Worm (Caenorhabditis elegans) whole organism, late embryonic: ENCODE data around the gene pxl-1.

ENCODE experiments used
- K02D7.2 ChIP-seq: sonication (generic microtip); optimal IDR thresholded peaks from 2 replicates; lab custom pipeline; 2017; ENCODE audit warnings: mild to moderate bottlenecking, missing genetic modification characterization, missing compliant biosample characterization
- K09A11.1 ChIP-seq: sonication (generic microtip); optimal IDR thresholded peaks from 2 replicates; lab custom pipeline; 2017; ENCODE audit warnings: antibody characterized with exemption, mild to moderate bottlenecking, missing genetic modification characterization, missing compliant biosample characterization; ENCODE audit not compliant: insufficient read depth
- ama-1 ChIP-seq: fragments of 150-350 bp; optimal IDR thresholded peaks from 2 replicates; lab custom pipeline; 2014
- ceh-14 ChIP-seq: sonication (generic microtip); optimal IDR thresholded peaks from 2 replicates; lab custom pipeline; 2016; ENCODE audit warnings: missing genotype, missing genetic modification characterization, missing compliant biosample characterization
- ceh-18 ChIP-seq: sonication (generic microtip); optimal IDR thresholded peaks from 2 replicates; lab custom pipeline; 2016; ENCODE audit warnings: missing genetic modification characterization, missing compliant biosample characterization
- ceh-31 ChIP-seq: sonication (generic microtip); optimal IDR thresholded peaks from 2 replicates; lab custom pipeline; 2016; ENCODE audit warnings: missing genetic modification characterization, missing compliant biosample characterization
- ceh-34 ChIP-seq: sonication (generic microtip); optimal IDR thresholded peaks from 2 replicates; lab custom pipeline; 2016; ENCODE audit warnings: mild to moderate bottlenecking, missing genetic modification characterization, missing compliant biosample characterization
- ceh-6 ChIP-seq: fragments of 200-800 bp; sonication (Bioruptor generic); optimal IDR thresholded peaks from 2 replicates; lab custom pipeline; 2018; ENCODE audit warnings: mild to moderate bottlenecking, missing genetic modification characterization, missing compliant biosample characterization
- che-1 ChIP-seq: sonication (generic microtip); optimal IDR thresholded peaks from 2 replicates; lab custom pipeline; 2016; ENCODE audit warnings: mild to moderate bottlenecking, missing genetic modification characterization, missing compliant biosample characterization
- dmd-4 ChIP-seq: sonication (generic microtip); optimal IDR thresholded peaks from 2 replicates; lab custom pipeline; 2016; ENCODE audit warnings: borderline replicate concordance, missing genetic modification characterization, missing compliant biosample characterization
- dve-1 ChIP-seq: sonication (generic microtip); optimal IDR thresholded peaks from 2 replicates; lab custom pipeline; 2017; ENCODE audit warnings: antibody characterized with exemption, mild to moderate bottlenecking, missing genetic modification characterization, missing compliant biosample characterization
- ets-4 ChIP-seq: sonication (generic microtip); optimal IDR thresholded peaks from 2 replicates; lab custom pipeline; 2016; ENCODE audit warnings: missing genetic modification characterization, missing compliant biosample characterization
- fax-1 ChIP-seq: sonication (generic microtip); optimal IDR thresholded peaks from 2 replicates; lab custom pipeline; 2016; ENCODE audit warnings: missing genotype, missing genetic modification characterization, missing compliant biosample characterization
- fkh-6 ChIP-seq: sonication (generic microtip); optimal IDR thresholded peaks from 2 replicates; lab custom pipeline; 2016; ENCODE audit warnings: missing genetic modification characterization, missing compliant biosample characterization
- gmeb-2 ChIP-seq: sonication (generic microtip); optimal IDR thresholded peaks from 2 replicates; lab custom pipeline; 2016; ENCODE audit warnings: missing genetic modification characterization, inconsistent platforms, missing compliant biosample characterization
- hlh-13 ChIP-seq: fragments of 200-800 bp; sonication (Bioruptor generic); optimal IDR thresholded peaks from 2 replicates; lab custom pipeline; 2018; ENCODE audit warnings: mild to moderate bottlenecking, missing genetic modification characterization, missing compliant biosample characterization
- hlh-15 ChIP-seq: sonication (generic microtip); optimal IDR thresholded peaks from 2 replicates; lab custom pipeline; 2016; ENCODE audit warnings: missing genetic modification characterization, missing compliant biosample characterization
- hlh-6 ChIP-seq: sonication (generic microtip); optimal IDR thresholded peaks from 2 replicates; lab custom pipeline; 2016; ENCODE audit warnings: missing genotype, missing genetic modification characterization, missing compliant biosample characterization
- hlh-8 ChIP-seq: sonication (generic microtip); optimal IDR thresholded peaks from 2 replicates; lab custom pipeline; 2016; ENCODE audit warnings: missing genotype, missing genetic modification characterization, missing compliant biosample characterization
- lim-6 ChIP-seq: sonication (generic microtip); optimal IDR thresholded peaks from 2 replicates; lab custom pipeline; 2016; ENCODE audit warnings: missing genetic modification characterization, missing compliant biosample characterization
- lin-11 ChIP-seq: fragments of 200-800 bp; sonication (Bioruptor generic); optimal IDR thresholded peaks from 2 replicates; lab custom pipeline; 2018; ENCODE audit warnings: mild to moderate bottlenecking, missing genetic modification characterization, missing compliant biosample characterization
- mec-3 ChIP-seq: sonication (generic microtip); optimal IDR thresholded peaks from 2 replicates; lab custom pipeline; 2016; ENCODE audit warnings: borderline replicate concordance, missing genetic modification characterization, missing compliant biosample characterization
- nfya-1 ChIP-seq: sonication (generic microtip); optimal IDR thresholded peaks from 2 replicates; lab custom pipeline; 2017; ENCODE audit warnings: missing genetic modification characterization, mild to moderate bottlenecking, missing compliant biosample characterization, antibody characterized with exemption, moderate library complexity
- nhr-11 ChIP-seq: fragments of 150-350 bp; optimal IDR thresholded peaks from 2 replicates; lab custom pipeline; 2014; ENCODE audit warnings: missing biosample characterization, missing genetic modification characterization
- nhr-232 ChIP-seq: sonication (generic microtip); optimal IDR thresholded peaks from 2 replicates; lab custom pipeline; 2016; ENCODE audit warnings: missing genetic modification characterization, missing compliant biosample characterization
- npax-4 ChIP-seq: sonication (generic microtip); optimal IDR thresholded peaks from 2 replicates; lab custom pipeline; 2016; ENCODE audit warnings: missing genetic modification characterization, missing compliant biosample characterization
- odd-2 ChIP-seq: sonication (generic microtip); optimal IDR thresholded peaks from 2 replicates; lab custom pipeline; 2017; ENCODE audit warnings: antibody characterized with exemption, mild to moderate bottlenecking, missing genetic modification characterization, missing compliant biosample characterization
- pag-3 ChIP-seq: sonication (generic microtip); optimal IDR thresholded peaks from 2 replicates; lab custom pipeline; 2016; ENCODE audit warnings: missing compliant biosample characterization, missing genetic modification characterization, borderline replicate concordance
- pax-1 ChIP-seq: fragments of 150-350 bp; optimal IDR thresholded peaks from 2 replicates; lab custom pipeline; 2014; ENCODE audit warnings: missing biosample characterization, missing genetic modification characterization
- pha-2 ChIP-seq: sonication (generic microtip); optimal IDR thresholded peaks from 2 replicates; lab custom pipeline; 2017; ENCODE audit warnings: mild to moderate bottlenecking, missing genetic modification characterization, missing compliant biosample characterization
- pqm-1 ChIP-seq: sonication (generic microtip); optimal IDR thresholded peaks from 2 replicates; lab custom pipeline; 2016; ENCODE audit warnings: missing genetic modification characterization, missing compliant biosample characterization
- pros-1 ChIP-seq: fragments of 150-350 bp; optimal IDR thresholded peaks from 2 replicates; lab custom pipeline; 2014; ENCODE audit warnings: missing biosample characterization, missing genetic modification reagents, missing genetic modification characterization
- ref-2 ChIP-seq: sonication (generic microtip); optimal IDR thresholded peaks from 2 replicates; lab custom pipeline; 2016; ENCODE audit warnings: missing genetic modification characterization, missing compliant biosample characterization
- sox-4 ChIP-seq: sonication (generic microtip); optimal IDR thresholded peaks from 2 replicates; lab custom pipeline; 2017; ENCODE audit warnings: mild to moderate bottlenecking, missing genetic modification characterization, inconsistent platforms, missing compliant biosample characterization
- syd-9 ChIP-seq: sonication (generic microtip); optimal IDR thresholded peaks from 2 replicates; lab custom pipeline; 2016; ENCODE audit warnings: mild to moderate bottlenecking, missing genetic modification characterization, moderate library complexity, missing compliant biosample characterization
- tbx-2 ChIP-seq: sonication (generic microtip); optimal IDR thresholded peaks from 2 replicates; lab custom pipeline; 2016; ENCODE audit warnings: missing genetic modification characterization, missing compliant biosample characterization
- tbx-7 ChIP-seq: sonication (generic microtip); optimal IDR thresholded peaks from 2 replicates; lab custom pipeline; 2016; ENCODE audit warnings: missing genotype, missing genetic modification characterization, missing compliant biosample characterization
- ttx-3 ChIP-seq: sonication (generic microtip); optimal IDR thresholded peaks from 2 replicates; lab custom pipeline; 2016; ENCODE audit warnings: missing genetic modification reagents, missing genetic modification characterization, missing compliant biosample characterization
- unc-3 ChIP-seq, 2 experiments: fragments of 200-800 bp in 1 of 2; sonication (Bioruptor generic) in 1 of 2; sonication (generic microtip) in 1 of 2; conservative IDR thresholded peaks in 1 of 2; optimal IDR thresholded peaks in 1 of 2; 2 replicates each; pipeline versions ENCODE4 v1.3.6 to Lab custom; 2016 to 2022; ENCODE audit warnings: missing compliant biosample characterization in 2 of 2, missing genetic modification characterization in 2 of 2, missing genetic modification reagents in 1 of 2
- unc-42 ChIP-seq: sonication (generic microtip); optimal IDR thresholded peaks from 2 replicates; lab custom pipeline; 2016; ENCODE audit warnings: missing genotype, missing genetic modification characterization, missing compliant biosample characterization
- unc-55 ChIP-seq: sonication (generic microtip); optimal IDR thresholded peaks from 2 replicates; lab custom pipeline; 2017; ENCODE audit warnings: missing biosample characterization, missing genetic modification reagents, missing genetic modification characterization
- unc-86 ChIP-seq: sonication (generic microtip); optimal IDR thresholded peaks from 2 replicates; lab custom pipeline; 2016; ENCODE audit warnings: missing genetic modification characterization, missing compliant biosample characterization
- zip-5 ChIP-seq: sonication (generic microtip); optimal IDR thresholded peaks from 2 replicates; lab custom pipeline; 2016; ENCODE audit warnings: missing genetic modification characterization, missing compliant biosample characterization
- ztf-16 ChIP-seq: sonication (generic microtip); optimal IDR thresholded peaks from 2 replicates; lab custom pipeline; 2017; ENCODE audit warnings: missing genetic modification characterization, missing compliant biosample characterization

pxl-1 gene

ce11 chrIII:5845483-5845882 is 50.3 kb downstream of the pxl-1 start (continued):
- TF ChIP-seq ceh-31 (tag; lab: Kevin White, UChicago) (peak; percentile 58), fkh-6 (tag; lab: Kevin White, UChicago) (no peak), pqm-1 (no peak), ttx-3 (tag; lab: Kevin White, UChicago) (no peak), tbx-2 (tag; lab: Kevin White, UChicago) (peak; percentile 29), ceh-14 (tag; lab: Kevin White, UChicago) (peak; percentile 4), unc-55 (GFP tag; lab: Kevin White, UChicago) (peak; percentile 21), che-1 (no peak), pros-1 (tag; lab: Kevin White, UChicago) (no peak), K09A11.1 (tag; lab: Kevin White, UChicago) (no peak), tbx-7 (tag; lab: Kevin White, UChicago) (no peak), fax-1 (tag; lab: Kevin White, UChicago) (no peak), unc-3 (GFP tag; conservative IDR thresholded peaks at IDR 0.05; lab: Robert Waterston, UW) (no peak), unc-3 (tag; optimal IDR thresholded peaks at IDR 0.05; lab: Kevin White, UChicago) (no peak), hlh-8 (no peak), unc-42 (peak; percentile 83), nfya-1 (tag; lab: Kevin White, UChicago) (peak; percentile 38), ceh-34 (tag; lab: Kevin White, UChicago) (no peak), ztf-16 (tag; lab: Kevin White, UChicago) (no peak), zip-5 (tag; lab: Kevin White, UChicago) (no peak), ceh-6 (no peak), mec-3 (tag; lab: Kevin White, UChicago) (no peak), K02D7.2 (tag; lab: Kevin White, UChicago) (no peak), npax-4 (tag; lab: Kevin White, UChicago) (no peak), nhr-11 (no peak), hlh-13 (no peak), syd-9 (tag; lab: Kevin White, UChicago) (no peak), lin-11 (tag; lab: Kevin White, UChicago) (no peak), pax-1 (tag; lab: Kevin White, UChicago) (no peak)

- TF ChIP-seq lin-11 (tag; lab: Kevin White, UChicago) (no peak), pros-1 (tag; lab: Kevin White, UChicago) (no peak), ama-1 (no peak), hlh-6 (tag; lab: Kevin White, UChicago) (no peak), lim-6 (tag; lab: Kevin White, UChicago) (no peak), hlh-8 (no peak), pag-3 (tag; lab: Kevin White, UChicago) (no peak), pha-2 (tag; lab: Kevin White, UChicago) (no peak), ref-2 (tag; lab: Kevin White, UChicago) (peak; percentile 11), nhr-232 (tag; lab: Kevin White, UChicago) (no peak), unc-42 (no peak), unc-86 (no peak), dve-1 (no peak), npax-4 (tag; lab: Kevin White, UChicago) (no peak), hlh-15 (tag; lab: Kevin White, UChicago) (no peak), sox-4 (tag; lab: Kevin White, UChicago) (no peak), odd-2 (tag; lab: Kevin White, UChicago) (no peak), syd-9 (tag; lab: Kevin White, UChicago) (no peak), ceh-18 (tag; lab: Kevin White, UChicago) (peak; percentile 17), tbx-2 (tag; lab: Kevin White, UChicago) (peak; percentile 16), ceh-31 (tag; lab: Kevin White, UChicago) (no peak), dmd-4 (tag; lab: Kevin White, UChicago) (no peak), gmeb-2 (tag; lab: Kevin White, UChicago) (no peak), ceh-34 (tag; lab: Kevin White, UChicago) (no peak), nhr-11 (no peak), ets-4 (tag; lab: Kevin White, UChicago) (peak; percentile 56)
These were observed 52.2 kb downstream of the pxl-1 start for ce11 chrIII:5843662-5844061.
